Fruit fly (Drosophila melanogaster): ENCODE data around the gene Ugt304A1.
A peak's percentile ranks its signal among the peaks of the same experiment; 100 is the strongest.

Gene Ugt304A1

dm6 chr3R:11221437-11222230 is 46.4 kb upstream of the Ugt304A1 start, which contains the start of the genes CG6693 and RpL3 (continued):
- TF ChIP-seq CG17359 (tag; optimal IDR thresholded peaks at IDR 0.05): peak; percentile 84
- peak; percentile 57 for TF ChIP-seq run (tag; optimal IDR thresholded peaks at IDR 0.05)
- TF ChIP-seq Doc3 (GFP tag; IDR thresholded peaks at IDR 0.05; ENCODE audit: partially characterized antibody): no peak
- TF ChIP-seq D19A (tag; optimal IDR thresholded peaks at IDR 0.05): peak; percentile 68
- peak; percentile 56 for TF ChIP-seq CG4424 (GFP tag; optimal IDR thresholded peaks at IDR 0.05)
- no peak for TF ChIP-seq Hmx (GFP tag; optimal IDR thresholded peaks at IDR 0.05)
- TF ChIP-seq gcm (GFP tag; optimal IDR thresholded peaks at IDR 0.05): peak; percentile 78
- no peak for TF ChIP-seq sc (optimal IDR thresholded peaks at IDR 0.05)
- TF ChIP-seq sc (GFP tag; optimal IDR thresholded peaks at IDR 0.05): peak; percentile 54
- TF ChIP-seq bcd (GFP tag; optimal IDR thresholded peaks at IDR 0.05): peak; percentile 79
- peak; percentile 43; the same call in 1 of the 2 replicates for TF ChIP-seq ap (GFP tag; IDR thresholded peaks at IDR 0.05)
- no peak for TF ChIP-seq TFAM (GFP tag; optimal IDR thresholded peaks at IDR 0.05)
- TF ChIP-seq NC2β (GFP tag; optimal IDR thresholded peaks at IDR 0.05): peak; percentile 96
- peak; percentile 24 for TF ChIP-seq twi (tag; optimal IDR thresholded peaks at IDR 0.05)
- peak; percentile 86 for TF ChIP-seq Max (GFP tag; optimal IDR thresholded peaks at IDR 0.05)
- peak; percentile 55 for TF ChIP-seq CG31224 (GFP tag; IDR thresholded peaks at IDR 0.05)
- TF ChIP-seq Atf6 (GFP tag; IDR thresholded peaks at IDR 0.05): peak; percentile 81
- TF ChIP-seq Hey (tag; optimal IDR thresholded peaks at IDR 0.05): peak; percentile 66
- TF ChIP-seq Atf3 (GFP tag; optimal IDR thresholded peaks at IDR 0.05): peak; percentile 32
- no peak for TF ChIP-seq CG7372 (GFP tag; IDR thresholded peaks at IDR 0.05)
- TF ChIP-seq scrt (GFP tag; optimal IDR thresholded peaks at IDR 0.05): peak; percentile 84
- TF ChIP-seq CG2875 (GFP tag; optimal IDR thresholded peaks at IDR 0.05): peak; percentile 87
- peak; percentile 63 to 66 for TF ChIP-seq bsh (GFP tag; optimal IDR thresholded peaks at IDR 0.05)
- TF ChIP-seq ranshi (GFP tag; IDR thresholded peaks at IDR 0.05): peak; percentile 49; the same call in 1 of the 2 replicates
- TF ChIP-seq NC2α (GFP tag; optimal IDR thresholded peaks at IDR 0.05): peak; percentile 88
- no peak for TF ChIP-seq tio (GFP tag; optimal IDR thresholded peaks at IDR 0.05)
- no peak for TF ChIP-seq zf30C (GFP tag; optimal IDR thresholded peaks at IDR 0.05)
- TF ChIP-seq CG7357 (GFP tag; IDR thresholded peaks at IDR 0.05): 0 out of 3 replicates have a peak, but pooled peaks have one; percentile 24
- peak; percentile 32 for TF ChIP-seq ind (GFP tag; optimal IDR thresholded peaks at IDR 0.05)
- peak; percentile 47 for TF ChIP-seq btn (GFP tag; optimal IDR thresholded peaks at IDR 0.05)
- peak; percentile 88 for TF ChIP-seq wek (GFP tag; optimal IDR thresholded peaks at IDR 0.05)
- TF ChIP-seq Antp (GFP tag; optimal IDR thresholded peaks at IDR 0.05): no peak
- TF ChIP-seq Lhr (GFP tag; optimal IDR thresholded peaks at IDR 0.05): peak; percentile 97
- TF ChIP-seq CG10462 (GFP tag; optimal IDR thresholded peaks at IDR 0.05): no peak
- peak; percentile 26 for TF ChIP-seq Ssrp (tag; optimal IDR thresholded peaks at IDR 0.05)
- peak; percentile 52 for TF ChIP-seq CG1647 (GFP tag; optimal IDR thresholded peaks at IDR 0.05)
- TF ChIP-seq zfh1 (GFP tag; IDR thresholded peaks at IDR 0.05): peak; percentile 72
- no peak for TF ChIP-seq Usf (GFP tag; optimal IDR thresholded peaks at IDR 0.05)
- peak; percentile 84 for TF ChIP-seq vvl (GFP tag; IDR thresholded peaks at IDR 0.05)
- peak; percentile 70 for TF ChIP-seq Dek (tag; optimal IDR thresholded peaks at IDR 0.05)
- TF ChIP-seq Optix (GFP tag; IDR thresholded peaks at IDR 0.05): peak; percentile 70
- TF ChIP-seq CG5245 (GFP tag; optimal IDR thresholded peaks at IDR 0.05): peak; percentile 38
- TF ChIP-seq CG11696 (GFP tag; IDR thresholded peaks at IDR 0.05): peak; percentile 72
- TF ChIP-seq CG18599 (GFP tag; optimal IDR thresholded peaks at IDR 0.05): peak; percentile 72
- no peak for TF ChIP-seq CG14860 (GFP tag; IDR thresholded peaks at IDR 0.05; ENCODE audit: partially characterized antibody)
- TF ChIP-seq Spps (tag; optimal IDR thresholded peaks at IDR 0.05): peak; percentile 56
- peak; percentile 55 for TF ChIP-seq CG30403 (GFP tag; optimal IDR thresholded peaks at IDR 0.05)
- no peak for TF ChIP-seq Abd-B (GFP tag; optimal IDR thresholded peaks at IDR 0.05)
- peak in 1 of 2 experiments; percentile 67 for TF ChIP-seq insv (GFP tag; optimal IDR thresholded peaks at IDR 0.05)
